Worm (Caenorhabditis elegans) whole organism, L1 larva: Measurements from ENCODE around the gene F52G3.1.

Source experiments
- C04F5.9 ChIP-seq: sonication (generic microtip); optimal IDR thresholded peaks from 2 replicates; lab custom pipeline; 2016; ENCODE audit warnings: missing genetic modification characterization, missing compliant biosample characterization
- C16A3.4 ChIP-seq: fragments of 150-350 bp; optimal IDR thresholded peaks from 2 replicates; lab custom pipeline; 2014; ENCODE audit warnings: missing biosample characterization, missing genetic modification characterization
- C34B4.2 ChIP-seq: sonication (generic microtip); optimal IDR thresholded peaks from 2 replicates; lab custom pipeline; 2017; ENCODE audit warnings: mild to moderate bottlenecking, missing genetic modification characterization, missing compliant biosample characterization
- aha-1 ChIP-seq: fragments of 150-350 bp; optimal IDR thresholded peaks from 2 replicates; lab custom pipeline; 2014; ENCODE audit warnings: missing biosample characterization, missing genetic modification characterization
- alr-1 ChIP-seq: fragments of 200-800 bp; sonication (Bioruptor generic); optimal IDR thresholded peaks from 2 replicates; lab custom pipeline; 2018; ENCODE audit warnings: borderline replicate concordance, mild to moderate bottlenecking, missing genetic modification characterization, missing compliant biosample characterization
- blmp-1 ChIP-seq: fragments of 150-350 bp; optimal IDR thresholded peaks from 2 replicates; lab custom pipeline; 2014; ENCODE audit warnings: missing biosample characterization, missing genetic modification characterization
- ceh-63 ChIP-seq: fragments of 200-800 bp; sonication (Bioruptor generic); optimal IDR thresholded peaks from 2 replicates; lab custom pipeline; 2018; ENCODE audit warnings: mild to moderate bottlenecking, missing genetic modification characterization, missing compliant biosample characterization
- ceh-8 ChIP-seq: fragments of 200-800 bp; sonication (Bioruptor generic); optimal IDR thresholded peaks from 2 replicates; lab custom pipeline; 2018; ENCODE audit warnings: mild to moderate bottlenecking, missing genetic modification characterization, moderate library complexity, missing compliant biosample characterization
- ceh-82 ChIP-seq, 3 experiments: fragments of 150-350 bp in 1 of 3; sonication (generic microtip) in 2 of 3; optimal IDR thresholded peaks; 2 replicates each; lab custom pipeline; 2014 to 2017; ENCODE audit warnings: missing biosample characterization in 3 of 3, missing genetic modification characterization in 3 of 3
- ceh-88 ChIP-seq: fragments of 200-800 bp; sonication (Bioruptor generic); IDR thresholded peaks from 2 replicates; pipeline ENCODE4 v1.3.6; 2022; ENCODE audit warnings: missing genetic modification characterization, missing compliant biosample characterization
- dpl-1 ChIP-seq, 3 experiments: fragments of 150-350 bp in 2 of 3; sonication (generic microtip) in 1 of 3; optimal IDR thresholded peaks; 2 replicates each; lab custom pipeline; 2014 to 2017; ENCODE audit warnings: missing biosample characterization in 3 of 3, missing genetic modification characterization in 3 of 3, missing genetic modification reagents in 3 of 3
- dsc-1 ChIP-seq: sonication (generic microtip); optimal IDR thresholded peaks from 2 replicates; lab custom pipeline; 2016; ENCODE audit warnings: mild to moderate bottlenecking, missing genetic modification characterization, missing compliant biosample characterization
- efl-1 ChIP-seq, 4 experiments: fragments of 150-350 bp; optimal IDR thresholded peaks in 3 of 4; peaks in 1 of 4; 1 replicate in 1 of 4; 2 replicates in 3 of 4; lab custom pipeline; 2014; ENCODE audit warnings: missing biosample characterization in 2 of 4, missing genetic modification characterization in 2 of 4, missing genetic modification reagents in 2 of 4
- egl-13 ChIP-seq: sonication (generic microtip); optimal IDR thresholded peaks from 2 replicates; lab custom pipeline; 2016; ENCODE audit warnings: missing genotype, missing genetic modification reagents, missing genetic modification characterization, missing compliant biosample characterization
- elt-2 ChIP-seq: sonication (generic microtip); optimal IDR thresholded peaks from 2 replicates; lab custom pipeline; 2016; ENCODE audit warnings: missing genetic modification characterization, mild to moderate bottlenecking, inconsistent platforms, missing compliant biosample characterization, missing genetic modification reagents
- lin-13 ChIP-seq: fragments of 150-350 bp; optimal IDR thresholded peaks from 2 replicates; lab custom pipeline; 2014; ENCODE audit warnings: missing biosample characterization, missing genetic modification reagents, missing genetic modification characterization
- lin-35 ChIP-seq, 2 experiments: fragments of 150-350 bp; optimal IDR thresholded peaks; 2 replicates each; lab custom pipeline; 2014; ENCODE audit warnings: missing biosample characterization in 2 of 2, missing genetic modification characterization in 2 of 2, missing genetic modification reagents in 2 of 2
- lir-3 ChIP-seq: sonication (generic microtip); optimal IDR thresholded peaks from 2 replicates; lab custom pipeline; 2016; ENCODE audit warnings: mild to moderate bottlenecking, missing genetic modification characterization, moderate library complexity, missing compliant biosample characterization; ENCODE audit not compliant: poor library complexity
- lsy-2 ChIP-seq, 2 experiments: fragments of 150-350 bp; optimal IDR thresholded peaks; 2 replicates each; lab custom pipeline; 2014; ENCODE audit warnings: missing biosample characterization in 2 of 2, missing genetic modification characterization in 2 of 2
- mdl-1 ChIP-seq, 2 experiments: fragments of 150-350 bp; optimal IDR thresholded peaks; 2 replicates each; lab custom pipeline; 2014 to 2017; ENCODE audit warnings: missing biosample characterization in 2 of 2, missing genetic modification characterization in 2 of 2, inconsistent platforms in 1 of 2
- mef-2 ChIP-seq: fragments of 150-350 bp; optimal IDR thresholded peaks from 2 replicates; lab custom pipeline; 2014; ENCODE audit warnings: missing biosample characterization, missing genetic modification characterization
- nhr-11 ChIP-seq: fragments of 150-350 bp; optimal IDR thresholded peaks from 2 replicates; lab custom pipeline; 2014; ENCODE audit warnings: missing biosample characterization, missing genetic modification characterization
- nhr-20 ChIP-seq: sonication (generic microtip); optimal IDR thresholded peaks from 2 replicates; lab custom pipeline; 2016; ENCODE audit warnings: mild to moderate bottlenecking, missing genetic modification characterization, missing compliant biosample characterization
- nhr-77 ChIP-seq: fragments of 150-350 bp; optimal IDR thresholded peaks from 2 replicates; lab custom pipeline; 2014; ENCODE audit warnings: missing biosample characterization, missing genetic modification characterization
- pag-3 ChIP-seq: sonication (generic microtip); optimal IDR thresholded peaks from 2 replicates; lab custom pipeline; 2017; ENCODE audit warnings: missing genetic modification characterization, mild to moderate bottlenecking, missing compliant biosample characterization, antibody characterized with exemption, borderline replicate concordance; ENCODE audit not compliant: insufficient read depth
- rnt-1 ChIP-seq: sonication (generic microtip); optimal IDR thresholded peaks from 2 replicates; lab custom pipeline; 2016; ENCODE audit warnings: mild to moderate bottlenecking, missing genetic modification characterization, moderate library complexity, missing compliant biosample characterization
- snpc-4 ChIP-seq: fragments of 150-350 bp; optimal IDR thresholded peaks from 2 replicates; lab custom pipeline; 2014; ENCODE audit warnings: missing biosample characterization, missing genetic modification characterization
- snu-23 ChIP-seq: sonication (generic microtip); optimal IDR thresholded peaks from 2 replicates; lab custom pipeline; 2016; ENCODE audit warnings: missing genetic modification characterization, missing compliant biosample characterization
- tbx-2 ChIP-seq: sonication (generic microtip); optimal IDR thresholded peaks from 2 replicates; lab custom pipeline; 2016; ENCODE audit warnings: missing genetic modification characterization, missing compliant biosample characterization
- unc-130 ChIP-seq: fragments of 150-350 bp; optimal IDR thresholded peaks from 2 replicates; lab custom pipeline; 2017; ENCODE audit warnings: missing biosample characterization, missing genetic modification characterization, inconsistent platforms
- unc-86 ChIP-seq: sonication (generic microtip); optimal IDR thresholded peaks from 2 replicates; lab custom pipeline; 2016; ENCODE audit warnings: missing genetic modification characterization, missing compliant biosample characterization
- vab-15 ChIP-seq: sonication (generic microtip); optimal IDR thresholded peaks from 2 replicates; lab custom pipeline; 2017; ENCODE audit warnings: missing genotype, mild to moderate bottlenecking, missing genetic modification characterization, missing compliant biosample characterization
- zip-4 ChIP-seq: fragments of 200-800 bp; sonication (Bioruptor generic); optimal IDR thresholded peaks from 2 replicates; lab custom pipeline; 2018; ENCODE audit warnings: mild to moderate bottlenecking, missing genetic modification characterization, moderate library complexity, missing compliant biosample characterization
- ztf-4 ChIP-seq: fragments of 150-350 bp; optimal IDR thresholded peaks from 2 replicates; lab custom pipeline; 2014; ENCODE audit warnings: missing biosample characterization, missing genetic modification characterization

F52G3.1 gene

DNA sequence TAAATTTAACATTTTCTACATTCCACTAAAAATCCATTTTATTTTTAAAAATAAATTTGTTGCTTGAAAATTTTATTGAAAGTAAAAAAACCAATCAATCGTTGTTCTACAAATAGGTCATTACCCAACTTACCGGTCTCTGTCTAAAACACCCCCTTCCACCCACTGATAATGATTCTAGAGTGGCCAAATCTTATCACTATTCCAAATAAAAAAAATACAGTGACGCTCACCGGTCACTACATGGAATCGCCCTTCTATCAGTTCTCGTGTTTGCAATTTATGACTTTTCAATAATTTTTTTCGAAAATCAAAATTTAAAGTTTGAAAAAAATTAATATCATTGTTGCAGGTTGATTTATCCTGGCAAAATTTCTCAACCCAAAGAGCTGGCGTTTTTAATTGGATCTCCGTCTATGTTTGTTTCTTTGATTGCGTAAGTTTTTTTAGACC, at the start of gene F52G3.1, which contains the start of gene F52G3.7:
Gene F52G3.1, plus strand, starts transcription at position 353 of the 453 bp plus-strand sequence.
Gene F52G3.7, plus strand, starts transcription at position 403 of the 453 bp plus-strand sequence.
- TF ChIP-seq elt-2 (tag; lab: Kevin White, UChicago) (peak; percentile 6), ceh-82 (tag; optimal IDR thresholded peaks at IDR 0.05; lab: Kevin White, UChicago) (no peak)

DNA sequence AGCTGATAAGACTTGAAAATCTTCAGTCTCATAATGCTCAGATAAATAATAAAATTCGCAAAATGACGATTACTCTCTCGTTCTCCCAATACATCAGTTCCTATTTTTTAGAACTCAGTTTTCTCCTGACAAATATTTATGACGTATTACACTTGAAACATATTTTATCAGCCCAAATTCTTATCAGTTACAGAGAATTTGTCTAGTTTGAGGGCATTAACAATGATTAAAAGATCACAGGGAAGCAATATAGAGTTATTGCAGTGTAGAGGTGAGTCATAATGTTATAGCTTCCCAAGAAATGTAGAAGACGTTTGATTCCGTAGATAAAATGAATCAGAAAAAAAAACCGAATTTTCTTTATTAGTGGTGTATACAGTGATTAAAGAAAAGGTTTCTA, 44.2 kb upstream of the F52G3.1 start:
- TF ChIP-seq lin-35 (GFP tag; optimal IDR thresholded peaks at IDR 0.05; lab: Kevin White, UChicago) (no peak), dsc-1 (peak; percentile 53), pag-3 (tag; lab: Kevin White, UChicago) (no peak), unc-86 (tag; lab: Kevin White, UChicago) (no peak), unc-130 (tag; lab: Kevin White, UChicago) (no peak), tbx-2 (tag; lab: Kevin White, UChicago) (no peak), rnt-1 (tag; lab: Kevin White, UChicago) (no peak), efl-1 (optimal IDR thresholded peaks at IDR 0.05; lab: Kevin White, UChicago) (no peak), efl-1 (GFP tag; optimal IDR thresholded peaks at IDR 0.05 in 1 of 2; lab: Kevin White, UChicago) (peak in 1 of 2 experiments; percentile 2)

ce11 chrX:16921533-16921932, 42.1 kb upstream of the F52G3.1 start, which contains the start of gene fbxb-114:
TSS of gene fbxb-114 (plus strand) at chrX:16921833.
- no peak for TF ChIP-seq C04F5.9 (tag; lab: Kevin White, UChicago)
- no peak for TF ChIP-seq nhr-20
- TF ChIP-seq ztf-4 (tag; lab: Kevin White, UChicago) = no peak
- no peak for TF ChIP-seq ceh-88 (GFP tag; lab: Robert Waterston, UW)
- TF ChIP-seq snu-23 (GFP tag; lab: Kevin White, UChicago) = no peak
- no peak for TF ChIP-seq ceh-63 (GFP tag; lab: Kevin White, UChicago)
- no peak for TF ChIP-seq nhr-11 (tag; lab: Kevin White, UChicago)
- TF ChIP-seq lir-3 (tag; lab: Kevin White, UChicago) = no peak
- no peak for TF ChIP-seq snpc-4
- no peak for TF ChIP-seq lin-13 (GFP tag; lab: Kevin White, UChicago)
- no peak for TF ChIP-seq dpl-1 (GFP tag; optimal IDR thresholded peaks at IDR 0.05; lab: Kevin White, UChicago)
- no peak for TF ChIP-seq mef-2 (tag; lab: Kevin White, UChicago)
- TF ChIP-seq, all 84 proteins: peak for 0

DNA sequence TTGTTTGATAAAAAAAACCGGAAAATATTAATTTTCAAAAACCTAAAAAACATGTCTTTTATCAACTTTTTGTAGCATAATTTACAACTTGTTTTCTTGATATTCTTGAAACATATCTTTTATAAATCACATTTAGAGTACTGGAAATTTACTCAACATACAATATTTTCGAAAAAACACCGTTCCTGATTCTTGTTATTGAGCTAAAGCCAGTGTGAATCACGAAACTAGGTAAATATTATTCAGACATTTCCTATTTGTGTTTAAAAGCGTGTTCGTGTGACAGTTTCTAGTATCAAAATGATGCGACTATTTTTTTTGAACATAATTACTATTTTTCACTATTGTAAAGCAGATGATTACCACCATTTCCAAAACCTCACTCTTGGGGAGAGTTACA, 40.0 kb upstream of the F52G3.1 start, which contains the start of gene C30E1.4:
Gene C30E1.4, plus strand, starts transcription at position 301 of the 400 bp plus-strand sequence.
- TF ChIP-seq rnt-1 (tag; lab: Kevin White, UChicago) (no peak), alr-1 (tag; lab: Kevin White, UChicago) (no peak), ceh-8 (GFP tag; lab: Kevin White, UChicago) (no peak), nhr-77 (tag; lab: Kevin White, UChicago) (no peak), egl-13 (tag; lab: Kevin White, UChicago) (no peak), C16A3.4 (no peak), ceh-63 (GFP tag; lab: Kevin White, UChicago) (no peak), vab-15 (no peak), lin-13 (GFP tag; lab: Kevin White, UChicago) (no peak), blmp-1 (no peak), zip-4 (GFP tag; lab: Kevin White, UChicago) (no peak), aha-1 (no peak), C34B4.2 (no peak), lsy-2 (tag; optimal IDR thresholded peaks at IDR 0.05; lab: Kevin White, UChicago) (no peak), mdl-1 (tag; optimal IDR thresholded peaks at IDR 0.05; lab: Kevin White, UChicago) (no peak)
- TF ChIP-seq, all 84 proteins: peak for 0
